Fruit fly (Drosophila melanogaster) Kc167 (cell line): Measurements from ENCODE around the gene Sik2.

ENCODE experiments used
- Sin3A ChIP-seq: fragments of >200 bp; optimal IDR thresholded peaks from 2 replicates; lab custom pipeline; 2018; ENCODE audit warnings: missing external identifiers
- ttk ChIP-seq: sonication (Bioruptor generic); optimal IDR thresholded peaks from 2 replicates; lab custom pipeline; 2017; ENCODE audit warnings: missing external identifiers

- TF ChIP-seq Sin3A (lab: Kevin White, UChicago), result no peak
- no peak for TF ChIP-seq ttk (lab: Kevin White, UChicago)
Observed at dm6 chrX:2094072-2094761, 32.5 kb upstream of the Sik2 start, which contains the start of gene csw.
